Worm (Caenorhabditis elegans) whole organism, young adult: ENCODE results near the gene ama-1.

Source experiments
- F10E7.11 ChIP-seq: sonication (generic microtip); optimal IDR thresholded peaks from 2 replicates; lab custom pipeline; 2017; ENCODE audit warnings: mild to moderate bottlenecking, missing genetic modification characterization, moderate library complexity, missing compliant biosample characterization
- F22D6.2 ChIP-seq: sonication (generic microtip); optimal IDR thresholded peaks from 2 replicates; lab custom pipeline; 2016; ENCODE audit warnings: mild to moderate bottlenecking, missing genetic modification characterization, missing compliant biosample characterization
- F52B5.7 ChIP-seq: sonication (generic microtip); optimal IDR thresholded peaks from 2 replicates; lab custom pipeline; 2016; ENCODE audit warnings: mild to moderate bottlenecking, missing genetic modification characterization, missing compliant biosample characterization
- Y56A3A.18 ChIP-seq: fragments of 200-800 bp; sonication (Bioruptor generic); IDR thresholded peaks from 2 replicates; pipeline ENCODE4 v1.3.6; 2022; ENCODE audit warnings: missing genetic modification reagents, missing genetic modification characterization, missing compliant biosample characterization
- ZK185.1 ChIP-seq: sonication (generic microtip); optimal IDR thresholded peaks from 2 replicates; lab custom pipeline; 2016; ENCODE audit warnings: mild to moderate bottlenecking, missing genetic modification characterization, missing compliant biosample characterization; ENCODE audit not compliant: poor library complexity, severe bottlenecking
- ama-1 ChIP-seq, 3 experiments: fragments of 150-350 bp in 1 of 3; sonication (generic microtip) in 2 of 3; optimal IDR thresholded peaks; 2 replicates each; lab custom pipeline; 2014 to 2018; ENCODE audit warnings: missing biosample characterization in 2 of 3, missing genetic modification characterization in 2 of 3, missing genetic modification reagents in 2 of 3
- attf-6 ChIP-seq: fragments of 200-800 bp; sonication (Bioruptor generic); IDR thresholded peaks from 2 replicates; pipeline ENCODE4 v1.3.6; 2022; ENCODE audit warnings: missing genetic modification reagents, missing genetic modification characterization, missing compliant biosample characterization
- bed-2 ChIP-seq: fragments of 200-800 bp; sonication (Bioruptor generic); IDR thresholded peaks from 2 replicates; pipeline ENCODE4 v1.3.6; 2022; ENCODE audit warnings: missing genetic modification reagents, missing genetic modification characterization, missing compliant biosample characterization
- ceh-100 ChIP-seq: fragments of 200-800 bp; sonication (Bioruptor generic); IDR thresholded peaks from 2 replicates; pipeline ENCODE4 v1.3.6; 2022; ENCODE audit warnings: missing genetic modification reagents, missing genetic modification characterization, missing compliant biosample characterization
- chd-7 ChIP-seq: sonication (generic microtip); optimal IDR thresholded peaks from 2 replicates; lab custom pipeline; 2016; ENCODE audit warnings: mild to moderate bottlenecking, missing genetic modification characterization, moderate library complexity, missing compliant biosample characterization
- die-1 ChIP-seq: sonication (generic microtip); optimal IDR thresholded peaks from 2 replicates; lab custom pipeline; 2016; ENCODE audit warnings: missing genotype, mild to moderate bottlenecking, missing genetic modification characterization, missing compliant biosample characterization
- dpl-1 ChIP-seq: fragments of 150-350 bp; optimal IDR thresholded peaks from 2 replicates; lab custom pipeline; 2014; ENCODE audit warnings: missing biosample characterization, missing genetic modification reagents, missing genetic modification characterization
- egrh-3 ChIP-seq: fragments of 200-800 bp; sonication (Bioruptor generic); IDR thresholded peaks from 2 replicates; pipeline ENCODE4 v1.3.6; 2022; ENCODE audit warnings: missing genetic modification reagents, missing genetic modification characterization, missing compliant biosample characterization
- gei-17 ChIP-seq: fragments of 200-800 bp; sonication (Bioruptor generic); optimal IDR thresholded peaks from 2 replicates; lab custom pipeline; 2018; ENCODE audit warnings: mild to moderate bottlenecking, missing genetic modification characterization, missing compliant biosample characterization
- lin-26 ChIP-seq: fragments of 200-800 bp; sonication (Bioruptor generic); IDR thresholded peaks from 2 replicates; pipeline ENCODE4 v1.3.6; 2022; ENCODE audit warnings: missing genetic modification reagents, missing genetic modification characterization, missing compliant biosample characterization
- madf-3 ChIP-seq: fragments of 200-800 bp; sonication (Bioruptor generic); IDR thresholded peaks from 2 replicates; pipeline ENCODE4 v1.3.6; 2022; ENCODE audit warnings: missing genetic modification reagents, missing genetic modification characterization, missing compliant biosample characterization
- madf-8 ChIP-seq: fragments of 200-800 bp; sonication (Bioruptor generic); conservative IDR thresholded peaks from 2 replicates; pipeline ENCODE4 v1.3.6; 2022; ENCODE audit warnings: missing genetic modification reagents, missing genetic modification characterization, missing compliant biosample characterization
- mel-28 ChIP-seq: sonication (generic microtip); optimal IDR thresholded peaks from 2 replicates; lab custom pipeline; 2016; ENCODE audit warnings: borderline replicate concordance, mild to moderate bottlenecking, missing genetic modification characterization, missing compliant biosample characterization
- mes-4 ChIP-seq: sonication (generic microtip); optimal IDR thresholded peaks from 2 replicates; lab custom pipeline; 2016; ENCODE audit warnings: missing genotype, missing genetic modification characterization, missing compliant biosample characterization
- mxl-1 ChIP-seq: sonication (generic microtip); optimal IDR thresholded peaks from 2 replicates; lab custom pipeline; 2016; ENCODE audit warnings: missing genetic modification characterization, missing compliant biosample characterization
- nfya-1 ChIP-seq: sonication (generic microtip); optimal IDR thresholded peaks from 2 replicates; lab custom pipeline; 2017; ENCODE audit warnings: antibody characterized with exemption, missing compliant biosample characterization, missing genetic modification characterization, borderline replicate concordance; ENCODE audit not compliant: insufficient read depth
- nhr-179 ChIP-seq: sonication (generic microtip); optimal IDR thresholded peaks from 2 replicates; lab custom pipeline; 2016; ENCODE audit warnings: mild to moderate bottlenecking, missing genetic modification characterization, missing compliant biosample characterization
- pha-4 ChIP-seq: fragments of 150-350 bp; sonication (generic microtip); optimal IDR thresholded peaks from 2 replicates; lab custom pipeline; 2014; ENCODE audit warnings: missing biosample characterization, missing genetic modification reagents, missing genetic modification characterization
- sdz-38 ChIP-seq: sonication (generic microtip); optimal IDR thresholded peaks from 2 replicates; lab custom pipeline; 2016; ENCODE audit warnings: missing genotype, missing genetic modification characterization, missing compliant biosample characterization
- snpc-1.1 ChIP-seq: sonication (generic microtip); optimal IDR thresholded peaks from 2 replicates; lab custom pipeline; 2017; ENCODE audit warnings: missing genetic modification characterization, mild to moderate bottlenecking, missing compliant biosample characterization, antibody characterized with exemption, moderate library complexity, missing genotype, missing genetic modification reagents; ENCODE audit not compliant: insufficient read depth
- somi-1 ChIP-seq: fragments of 200-800 bp; sonication (Bioruptor generic); optimal IDR thresholded peaks from 2 replicates; lab custom pipeline; 2018; ENCODE audit warnings: mild to moderate bottlenecking, missing genetic modification characterization, missing compliant biosample characterization
- xnd-1 ChIP-seq: sonication (generic microtip); optimal IDR thresholded peaks from 2 replicates; lab custom pipeline; 2016; ENCODE audit warnings: missing genotype, missing genetic modification reagents, missing genetic modification characterization, missing compliant biosample characterization
- ztf-6 ChIP-seq: fragments of 200-800 bp; sonication (Bioruptor generic); IDR thresholded peaks from 2 replicates; pipeline ENCODE4 v1.3.6; 2022; ENCODE audit warnings: missing genetic modification reagents, missing genetic modification characterization, missing compliant biosample characterization

Gene ama-1

DNA sequence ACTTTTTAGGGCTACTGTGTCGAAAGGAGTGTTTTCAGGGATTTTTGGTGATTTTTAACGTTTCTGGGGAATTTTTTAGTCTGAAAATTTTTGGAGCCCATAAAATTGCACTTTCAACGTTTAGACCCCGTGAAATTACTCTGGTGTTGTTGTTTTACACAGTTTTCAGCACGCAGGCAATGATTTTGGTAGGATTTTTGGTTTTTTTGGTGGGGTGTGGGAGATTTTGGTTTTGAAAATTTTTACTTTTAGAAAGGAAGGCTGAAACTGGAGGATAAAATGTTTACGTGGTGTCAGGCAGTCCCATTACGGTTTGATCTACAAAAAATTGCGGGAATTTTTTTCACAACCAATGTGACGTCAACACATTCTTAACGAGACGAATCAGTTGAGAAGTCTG, 29.6 kb upstream of the ama-1 start:
- TF ChIP-seq F22D6.2 (tag; lab: Kevin White, UChicago) = no peak
- no peak for TF ChIP-seq F52B5.7
- TF ChIP-seq Y56A3A.18 (GFP tag; lab: Robert Waterston, UW) = 0 out of 2 replicates have a peak, but pooled peaks have one; percentile 39
- no peak for TF ChIP-seq ZK185.1 (tag; lab: Kevin White, UChicago)

ce11 chrIV:4219983-4220382, 27.9 kb upstream of the ama-1 start, which contains the start of gene F30B5.11:
Gene F30B5.11 (minus strand): TSS chrIV:4220083.
- TF ChIP-seq ama-1 (optimal IDR thresholded peaks at IDR 0.05; lab: Kevin White, UChicago) = no peak
- no peak for TF ChIP-seq ama-1 (GFP tag; optimal IDR thresholded peaks at IDR 0.05; lab: Kevin White, UChicago)
- TF ChIP-seq mxl-1 (tag; lab: Kevin White, UChicago) = no peak
- TF ChIP-seq madf-8 (GFP tag; lab: Robert Waterston, UW) = no peak
- TF ChIP-seq nhr-179 (tag; lab: Kevin White, UChicago) = no peak
- no peak for TF ChIP-seq egrh-3 (GFP tag; lab: Robert Waterston, UW)
- TF ChIP-seq pha-4 = no peak
- TF ChIP-seq ZK185.1 (tag; lab: Kevin White, UChicago) = no peak
- TF ChIP-seq snpc-1.1 (tag; lab: Kevin White, UChicago) = no peak
- no peak for TF ChIP-seq dpl-1 (GFP tag; lab: Kevin White, UChicago)
- no peak for TF ChIP-seq die-1 (tag; lab: Kevin White, UChicago)
- TF ChIP-seq xnd-1 (tag; lab: Kevin White, UChicago) = no peak
- TF ChIP-seq chd-7 (tag; lab: Kevin White, UChicago) = no peak
- TF ChIP-seq, all 124 proteins: peak for 0

DNA sequence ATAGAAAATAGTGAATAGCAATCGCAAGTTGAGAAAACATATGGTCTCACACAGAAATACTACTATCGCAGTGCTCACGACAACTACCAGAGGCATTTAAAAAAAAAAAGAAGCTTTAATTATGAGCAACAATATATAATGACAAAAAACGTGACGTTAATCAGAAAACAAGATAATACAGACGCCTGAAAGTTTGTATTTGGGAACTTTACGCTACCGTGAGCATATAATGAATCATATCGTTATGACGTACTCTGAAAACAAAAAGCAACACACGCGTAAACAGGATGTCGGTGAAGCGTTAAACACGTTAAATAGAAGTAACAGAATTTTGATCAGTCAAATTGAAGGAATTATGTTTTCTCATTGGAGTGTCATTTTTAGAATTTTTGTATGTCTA, 22.0 kb upstream of the ama-1 start, which contains the start of gene srbc-71:
Gene srbc-71 (minus strand): TSS at position 101 of the 400 bp plus-strand sequence.
- TF ChIP-seq nfya-1 (tag; lab: Kevin White, UChicago) (no peak), attf-6 (GFP tag; lab: Robert Waterston, UW) (no peak), somi-1 (GFP tag; lab: Kevin White, UChicago) (no peak), F10E7.11 (tag; lab: Kevin White, UChicago) (no peak), madf-3 (no peak), xnd-1 (tag; lab: Kevin White, UChicago) (no peak), mel-28 (tag; lab: Kevin White, UChicago) (no peak), pha-4 (no peak), mes-4 (tag; lab: Kevin White, UChicago) (no peak), ceh-100 (GFP tag; lab: Robert Waterston, UW) (no peak), sdz-38 (no peak), gei-17 (no peak)
- TF ChIP-seq, all 124 proteins: peak for 0

DNA sequence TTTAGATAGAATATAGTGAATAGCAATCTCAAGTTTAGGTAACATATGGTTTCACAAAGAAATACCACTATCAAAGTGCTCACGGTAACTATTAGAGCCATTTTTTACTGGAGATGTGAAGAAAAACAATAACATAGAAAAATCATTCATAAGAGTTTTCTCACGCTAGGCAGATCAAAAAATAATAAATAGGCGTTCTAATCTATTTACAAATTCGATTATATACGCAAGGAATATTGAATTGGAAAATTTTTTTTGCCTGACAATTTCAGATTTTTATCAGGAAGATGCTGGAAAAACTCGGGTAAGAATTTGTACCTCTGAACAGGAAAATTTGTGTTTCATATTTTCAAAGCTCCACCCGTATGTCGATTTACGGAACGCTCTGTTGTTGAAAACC, 20.0 kb upstream of the ama-1 start, which contains the start of gene srbc-70:
Gene srbc-70 (minus strand): TSS at position 101 of the 400 bp plus-strand sequence.
- no peak for TF ChIP-seq ztf-6 (GFP tag; lab: Robert Waterston, UW)

DNA sequence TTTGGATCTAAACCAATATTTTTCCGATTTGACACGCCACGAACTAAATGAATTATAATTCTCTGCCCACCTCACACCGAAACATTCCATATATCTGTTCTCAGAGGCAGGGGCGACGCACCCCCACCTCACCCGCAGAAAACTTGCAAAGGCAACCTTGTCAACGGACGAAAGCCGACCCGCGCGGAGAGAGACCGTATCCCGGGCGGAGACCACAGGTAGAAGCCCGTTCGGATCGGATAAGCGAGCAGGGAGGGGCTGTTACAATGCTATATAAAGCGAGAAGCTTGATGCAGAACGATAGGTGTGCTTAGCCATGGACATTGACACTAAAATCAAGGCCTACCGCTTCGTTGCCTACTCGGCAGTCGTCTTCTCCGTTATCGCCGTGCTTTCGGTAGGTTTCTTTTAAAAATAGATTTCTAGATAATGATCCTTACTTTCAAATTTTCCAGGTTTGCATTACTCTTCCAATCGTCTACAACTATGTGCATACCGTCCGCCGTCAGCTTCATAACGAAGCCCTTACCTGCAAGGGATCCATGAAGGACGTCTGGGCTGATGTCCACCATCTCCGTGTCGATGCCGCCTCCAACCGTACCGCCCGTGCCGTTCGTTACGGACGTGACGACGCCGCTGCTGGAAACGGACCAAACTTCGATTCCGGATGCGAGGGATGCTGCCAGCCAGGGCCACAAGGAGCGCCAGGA, 12.4 kb upstream of the ama-1 start, which contains the start of the genes zipt-2.2 and dpy-13:
Gene zipt-2.2 (minus strand): TSS at position 51 of the 710 bp plus-strand sequence.
Gene dpy-13 (plus strand): TSS at position 300 of the 710 bp plus-strand sequence.
- TF ChIP-seq lin-26 (GFP tag; lab: Robert Waterston, UW) (0 out of 2 replicates have a peak, but pooled peaks have one; percentile 18), bed-2 (GFP tag; lab: Robert Waterston, UW) (no peak)
